Fruit fly (Drosophila melanogaster): ENCODE measurements around the gene CG6138.

Gene CG6138

DNA sequence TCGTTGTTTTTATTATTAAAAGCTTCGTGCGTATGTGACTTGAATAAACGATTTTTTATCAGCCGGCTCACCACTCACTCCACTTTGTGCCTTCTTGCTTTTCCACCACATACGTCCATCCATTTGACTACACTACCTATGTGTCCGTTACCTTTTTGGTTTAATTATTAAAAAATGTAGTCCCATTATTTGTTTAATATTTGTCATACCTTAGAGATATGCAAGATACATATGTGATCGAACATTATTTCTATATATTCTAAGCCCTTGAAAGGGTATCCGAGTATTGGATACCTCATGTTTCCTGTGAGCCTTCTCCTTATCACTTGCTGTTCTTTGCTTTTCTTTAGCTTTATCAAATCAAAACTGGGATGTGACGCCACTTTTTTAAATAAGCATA is 47.8 kb upstream of the CG6138 start (continued):
- TF ChIP-seq Antp (GFP tag; optimal IDR thresholded peaks at IDR 0.05) (peak; percentile 23), Dip3 (GFP tag; optimal IDR thresholded peaks at IDR 0.05) (no peak), Lhr (GFP tag; optimal IDR thresholded peaks at IDR 0.05) (no peak), gfzf (GFP tag; optimal IDR thresholded peaks at IDR 0.05) (no peak), gce (GFP tag; IDR thresholded peaks at IDR 0.05) (no peak), CG17328 (GFP tag; IDR thresholded peaks at IDR 0.05) (0 out of 2 replicates have a peak, but pooled peaks have one; percentile 45), Bteb2 (GFP tag; optimal IDR thresholded peaks at IDR 0.05) (peak; percentile 38), CG17802 (tag; optimal IDR thresholded peaks at IDR 0.05) (no peak), CG15269 (tag; optimal IDR thresholded peaks at IDR 0.05) (peak; percentile 68), seq (GFP tag; IDR thresholded peaks at IDR 0.05) (no peak), CG10543 (GFP tag; optimal IDR thresholded peaks at IDR 0.05) (no peak), psq (GFP tag; optimal IDR thresholded peaks at IDR 0.05) (no peak), nmo (GFP tag; optimal IDR thresholded peaks at IDR 0.05) (peak; percentile 51), esg (GFP tag; conservative IDR thresholded peaks at IDR 0.05) (peak; percentile 71), ewg (GFP tag; optimal IDR thresholded peaks at IDR 0.05) (peak; percentile 16), CG9727 (GFP tag; optimal IDR thresholded peaks at IDR 0.05) (peak; percentile 43), CkIIα-i1 (GFP tag; IDR thresholded peaks at IDR 0.05) (no peak), HLHmδ (GFP tag; optimal IDR thresholded peaks at IDR 0.05) (no peak), Oli (tag; optimal IDR thresholded peaks at IDR 0.05) (peak; percentile 55), CG8359 (GFP tag; optimal IDR thresholded peaks at IDR 0.05; ENCODE audit: borderline replicate concordance) (peak; percentile 14), gcm (GFP tag; optimal IDR thresholded peaks at IDR 0.05) (peak; percentile 8), kni (GFP tag; optimal IDR thresholded peaks at IDR 0.05) (no peak), Dp (GFP tag; optimal IDR thresholded peaks at IDR 0.05) (no peak), Nf-YB (GFP tag; optimal IDR thresholded peaks at IDR 0.05) (peak; percentile 18), CG4360 (GFP tag; IDR thresholded peaks at IDR 0.05) (no peak), sqz (GFP tag; optimal IDR thresholded peaks at IDR 0.05) (peak; percentile 19), Mes4 (GFP tag; optimal IDR thresholded peaks at IDR 0.05) (no peak), Ets97D (GFP tag; optimal IDR thresholded peaks at IDR 0.05) (no peak), B-H2 (GFP tag; optimal IDR thresholded peaks at IDR 0.05) (no peak), CG13424 (tag; optimal IDR thresholded peaks at IDR 0.05) (peak; percentile 57), CG4730 (GFP tag; IDR thresholded peaks at IDR 0.05) (0 out of 2 replicates have a peak, but pooled peaks have one; percentile 32), CG18476 (GFP tag; optimal IDR thresholded peaks at IDR 0.05) (peak; percentile 44), Rfx (GFP tag; IDR thresholded peaks at IDR 0.05) (peak; percentile 79), CG14860 (GFP tag; IDR thresholded peaks at IDR 0.05; ENCODE audit: partially characterized antibody) (no peak), Dll (GFP tag; IDR thresholded peaks at IDR 0.05; ENCODE audit: partially characterized antibody) (no peak), CG30431 (GFP tag; optimal IDR thresholded peaks at IDR 0.05) (no peak), ems (GFP tag; optimal IDR thresholded peaks at IDR 0.05) (no peak), CG2678 (tag; optimal IDR thresholded peaks at IDR 0.05) (peak; percentile 83), CG34422 (GFP tag; IDR thresholded peaks at IDR 0.05) (peak; percentile 78), CG4424 (GFP tag; optimal IDR thresholded peaks at IDR 0.05) (peak; percentile 40), CG2875 (GFP tag; optimal IDR thresholded peaks at IDR 0.05) (no peak), CG16813 (GFP tag; IDR thresholded peaks at IDR 0.05; ENCODE audit: partially characterized antibody) (no peak), Lim3 (GFP tag; IDR thresholded peaks at IDR 0.05) (no peak), Kr (GFP tag; optimal IDR thresholded peaks at IDR 0.05) (no peak), mld (GFP tag; IDR thresholded peaks at IDR 0.05; ENCODE audit: partially characterized antibody) (no peak), corto (GFP tag; optimal IDR thresholded peaks at IDR 0.05) (peak; percentile 54), gro (GFP tag; optimal IDR thresholded peaks at IDR 0.05) (peak; percentile 59), CG5953 (GFP tag; IDR thresholded peaks at IDR 0.05) (0 out of 2 replicates have a peak, but pooled peaks have one; percentile 26), CG9932 (GFP tag; IDR thresholded peaks at IDR 0.05) (0 out of 2 replicates have a peak, but pooled peaks have one; percentile 12), salm (tag; optimal IDR thresholded peaks at IDR 0.05) (peak; percentile 14)

Measured in whole organism, embryonic.